Worm (Caenorhabditis elegans) whole organism, L4 larva: ENCODE measurements around the gene Y48A6B.14.

Source experiments
- F49E8.2 ChIP-seq: sonication (generic microtip); optimal IDR thresholded peaks from 2 replicates; lab custom pipeline; 2016; ENCODE audit warnings: missing compliant biosample characterization, mild to moderate bottlenecking, missing genetic modification characterization, borderline replicate concordance
- R02D3.7 ChIP-seq: fragments of 150-350 bp; sonication (generic microtip); optimal IDR thresholded peaks from 3 replicates; lab custom pipeline; 2014; ENCODE audit warnings: missing biosample characterization, missing genetic modification characterization
- Y5F2A.4 ChIP-seq: fragments of 200-800 bp; sonication (Bioruptor generic); optimal IDR thresholded peaks from 2 replicates; lab custom pipeline; 2018; ENCODE audit warnings: mild to moderate bottlenecking, missing genetic modification characterization, missing compliant biosample characterization
- ZK337.2 ChIP-seq: fragments of 200-800 bp; sonication (Bioruptor generic); IDR thresholded peaks from 2 replicates; pipeline ENCODE4 v1.3.6; 2022; ENCODE audit warnings: missing genetic modification reagents, missing genetic modification characterization, missing compliant biosample characterization
- aha-1 ChIP-seq: fragments of 150-350 bp; peaks from one replicate; lab custom pipeline; 2014; ENCODE audit warnings: missing biosample characterization, missing genetic modification characterization
- ceh-20 ChIP-seq: fragments of 200-800 bp; sonication (Bioruptor generic); IDR thresholded peaks from 2 replicates; pipeline ENCODE4 v1.3.6; 2022; ENCODE audit warnings: missing genetic modification reagents, missing genetic modification characterization, missing compliant biosample characterization
- ceh-28 ChIP-seq: fragments of 150-350 bp; optimal IDR thresholded peaks from 2 replicates; lab custom pipeline; 2014; ENCODE audit warnings: missing biosample characterization, missing genetic modification reagents, missing genetic modification characterization
- ceh-62 ChIP-seq: sonication (generic microtip); optimal IDR thresholded peaks from 2 replicates; lab custom pipeline; 2017; ENCODE audit warnings: missing biosample characterization, missing genetic modification characterization
- daf-12 ChIP-seq: fragments of 150-350 bp; optimal IDR thresholded peaks from 2 replicates; lab custom pipeline; 2014; ENCODE audit warnings: missing biosample characterization, missing genetic modification reagents, missing genetic modification characterization
- daf-16 ChIP-seq, 3 experiments: sonication (generic microtip); optimal IDR thresholded peaks; 2 replicates each; lab custom pipeline; 2016 to 2017; ENCODE audit warnings: missing genetic modification characterization in 3 of 3, missing genetic modification reagents in 3 of 3, mild to moderate bottlenecking in 2 of 3, missing compliant biosample characterization in 2 of 3, missing biosample characterization in 1 of 3, moderate library complexity in 1 of 3
- daf-8 ChIP-seq: fragments of 200-800 bp; sonication (Bioruptor generic); IDR thresholded peaks from 2 replicates; pipeline ENCODE4 v1.3.6; 2022; ENCODE audit warnings: missing genetic modification characterization, missing compliant biosample characterization
- dmd-9 ChIP-seq: fragments of 200-800 bp; sonication (Bioruptor generic); IDR thresholded peaks from 2 replicates; pipeline ENCODE4 v1.3.6; 2022; ENCODE audit warnings: missing genetic modification reagents, missing genetic modification characterization, missing compliant biosample characterization
- dpl-1 ChIP-seq: fragments of 150-350 bp; optimal IDR thresholded peaks from 2 replicates; lab custom pipeline; 2014; ENCODE audit warnings: missing biosample characterization, missing genetic modification reagents, missing genetic modification characterization
- gei-8 ChIP-seq: fragments of 200-800 bp; sonication (Bioruptor generic); optimal IDR thresholded peaks from 2 replicates; lab custom pipeline; 2018; ENCODE audit warnings: mild to moderate bottlenecking, missing genetic modification characterization, missing compliant biosample characterization
- hmg-1.1 ChIP-seq: fragments of 200-800 bp; sonication (Bioruptor generic); IDR thresholded peaks from 2 replicates; pipeline ENCODE4 v1.3.6; 2022; ENCODE audit warnings: missing genetic modification reagents, missing genetic modification characterization, missing compliant biosample characterization
- jun-1 ChIP-seq: fragments of 150-350 bp; optimal IDR thresholded peaks from 2 replicates; lab custom pipeline; 2014; ENCODE audit warnings: missing biosample characterization, missing genetic modification reagents, missing genetic modification characterization
- lim-7 ChIP-seq: fragments of 200-800 bp; sonication (Bioruptor generic); IDR thresholded peaks from 2 replicates; pipeline ENCODE4 v1.3.6; 2022; ENCODE audit warnings: missing genetic modification characterization, missing compliant biosample characterization
- lin-13 ChIP-seq: fragments of 150-350 bp; optimal IDR thresholded peaks from 2 replicates; lab custom pipeline; 2014; ENCODE audit warnings: missing biosample characterization, missing genetic modification reagents, missing genetic modification characterization
- lin-15B ChIP-seq: fragments of 150-350 bp; sonication (generic microtip); optimal IDR thresholded peaks from 3 replicates; lab custom pipeline; 2014; ENCODE audit warnings: missing biosample characterization, missing genetic modification characterization
- lir-3 ChIP-seq: sonication (generic microtip); optimal IDR thresholded peaks from 2 replicates; lab custom pipeline; 2016; ENCODE audit warnings: mild to moderate bottlenecking, missing genetic modification characterization, missing compliant biosample characterization
- madf-5 ChIP-seq, 2 experiments: fragments of 200-800 bp; sonication (Bioruptor generic); IDR thresholded peaks; 2 replicates each; pipeline ENCODE4 v1.3.6; 2022; ENCODE audit warnings: missing compliant biosample characterization in 2 of 2, missing genetic modification characterization in 2 of 2
- mdl-1 ChIP-seq, 2 experiments: fragments of 150-350 bp in 1 of 2; sonication (generic microtip) in 1 of 2; optimal IDR thresholded peaks; 2 replicates each; lab custom pipeline; 2014 to 2017; ENCODE audit warnings: missing biosample characterization in 2 of 2, missing genetic modification characterization in 2 of 2
- nhr-102 ChIP-seq: sonication (generic microtip); optimal IDR thresholded peaks from 2 replicates; lab custom pipeline; 2016; ENCODE audit warnings: mild to moderate bottlenecking, missing genetic modification characterization, moderate library complexity, missing compliant biosample characterization
- nhr-11 ChIP-seq: fragments of 150-350 bp; optimal IDR thresholded peaks from 2 replicates; lab custom pipeline; 2014; ENCODE audit warnings: missing biosample characterization, missing genetic modification characterization
- nhr-111 ChIP-seq: fragments of 200-800 bp; sonication (Bioruptor generic); optimal IDR thresholded peaks from 2 replicates; lab custom pipeline; 2018; ENCODE audit warnings: mild to moderate bottlenecking, missing genetic modification characterization, missing compliant biosample characterization
- nhr-25 ChIP-seq: sonication (generic microtip); optimal IDR thresholded peaks from 2 replicates; lab custom pipeline; 2017; ENCODE audit warnings: missing genetic modification characterization, mild to moderate bottlenecking, missing compliant biosample characterization, antibody characterized with exemption, moderate library complexity, borderline replicate concordance; ENCODE audit not compliant: insufficient read depth
- nhr-42 ChIP-seq: fragments of 200-800 bp; sonication (Bioruptor generic); IDR thresholded peaks from 2 replicates; pipeline ENCODE4 v1.3.6; 2022; ENCODE audit warnings: missing genetic modification characterization, missing compliant biosample characterization
- php-3 ChIP-seq: fragments of 200-800 bp; sonication (Bioruptor generic); IDR thresholded peaks from 2 replicates; pipeline ENCODE4 v1.3.6; 2022; ENCODE audit warnings: missing genetic modification reagents, missing genetic modification characterization, missing compliant biosample characterization
- skn-1 ChIP-seq: fragments of 150-350 bp; optimal IDR thresholded peaks from 2 replicates; lab custom pipeline; 2014; ENCODE audit warnings: missing biosample characterization, missing genetic modification characterization
- snpc-4 ChIP-seq: fragments of 150-350 bp; optimal IDR thresholded peaks from 2 replicates; lab custom pipeline; 2014; ENCODE audit warnings: missing biosample characterization, missing genetic modification characterization
- spr-1 ChIP-seq: sonication (generic microtip); optimal IDR thresholded peaks from 2 replicates; lab custom pipeline; 2016; ENCODE audit warnings: mild to moderate bottlenecking, missing genetic modification characterization, missing compliant biosample characterization
- tag-97 ChIP-seq: fragments of 200-800 bp; sonication (Bioruptor generic); IDR thresholded peaks from 2 replicates; pipeline ENCODE4 v1.3.6; 2022; ENCODE audit warnings: missing genetic modification characterization, missing compliant biosample characterization
- unc-62 ChIP-seq, 3 experiments: fragments of 150-350 bp in 1 of 3; sonication (generic microtip); optimal IDR thresholded peaks in 2 of 3; peaks in 1 of 3; 1 replicate in 1 of 3; 2 replicates in 2 of 3; lab custom pipeline; 2014 to 2017; ENCODE audit warnings: missing biosample characterization in 3 of 3, missing genetic modification characterization in 3 of 3, missing genetic modification reagents in 3 of 3, missing genotype in 1 of 3
- zfp-2 ChIP-seq: sonication (generic microtip); optimal IDR thresholded peaks from 2 replicates; lab custom pipeline; 2016; ENCODE audit warnings: mild to moderate bottlenecking, missing genetic modification characterization, missing compliant biosample characterization
- zip-11 ChIP-seq: fragments of 200-800 bp; sonication (Bioruptor generic); IDR thresholded peaks from 2 replicates; pipeline ENCODE4 v1.3.6; 2022; ENCODE audit warnings: missing genetic modification characterization, missing compliant biosample characterization
- zip-2 ChIP-seq: fragments of 150-350 bp; optimal IDR thresholded peaks from 2 replicates; lab custom pipeline; 2014; ENCODE audit warnings: missing biosample characterization, missing genetic modification characterization
- ztf-11 ChIP-seq: fragments of 150-350 bp; optimal IDR thresholded peaks from 2 replicates; lab custom pipeline; 2014; ENCODE audit warnings: missing biosample characterization, missing genetic modification characterization
- ztf-7 ChIP-seq: fragments of 150-350 bp; optimal IDR thresholded peaks from 2 replicates; lab custom pipeline; 2014; ENCODE audit warnings: missing biosample characterization, missing genetic modification characterization

Gene Y48A6B.14

DNA sequence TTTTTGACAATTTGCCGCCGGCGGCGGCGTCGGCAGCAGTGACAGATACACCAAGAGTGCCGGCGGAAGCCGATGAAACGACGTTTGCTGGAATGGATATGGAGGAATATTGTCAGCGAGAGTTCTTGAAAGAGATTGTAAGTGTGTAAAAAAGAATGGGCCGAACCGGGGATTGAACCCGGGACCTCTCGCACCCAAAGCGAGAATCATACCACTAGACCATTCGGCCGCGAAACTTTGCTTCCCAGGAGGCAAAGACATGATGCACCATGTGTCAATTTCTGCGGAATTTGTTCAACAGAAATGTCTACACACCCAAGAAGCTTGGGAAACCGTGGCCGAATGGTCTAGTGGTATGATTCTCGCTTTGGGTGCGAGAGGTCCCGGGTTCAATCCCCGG, 35.3 kb downstream of the Y48A6B.14 start (continued):
- TF ChIP-seq madf-5 (GFP tag; IDR thresholded peaks at IDR 0.05; lab: Robert Waterston, UW) (peak; percentile 69 to 91; a peak in 3 of 4 replicates), skn-1 (tag; lab: Kevin White, UChicago) (no peak), nhr-102 (tag; lab: Kevin White, UChicago) (peak; percentile 71), lin-15B (tag; lab: Kevin White, UChicago) (no peak), zip-2 (tag; lab: Kevin White, UChicago) (peak; percentile 80), nhr-25 (tag; lab: Kevin White, UChicago) (peak; percentile 63), hmg-1.1 (peak; percentile 96)
- TF ChIP-seq, all 104 proteins: peak for 70

DNA sequence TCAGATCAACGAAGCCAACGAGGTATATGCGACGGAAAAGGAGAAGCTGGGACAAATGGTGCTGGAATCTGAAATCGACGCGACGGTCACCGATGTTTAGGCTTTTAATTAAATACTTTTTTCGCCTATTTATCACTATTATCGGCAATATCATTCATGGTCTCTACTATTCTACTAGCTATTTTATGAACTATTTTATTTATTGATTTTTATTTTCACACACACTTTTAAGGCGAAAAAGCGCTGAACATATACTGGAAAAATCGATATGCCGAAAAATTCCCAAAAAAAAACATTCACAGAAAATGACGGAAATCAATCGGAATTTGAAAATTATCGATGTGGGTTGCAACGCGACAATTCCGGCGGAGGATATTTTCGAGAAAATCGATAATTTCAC, 37.1 kb downstream of the Y48A6B.14 start, which contains the start of gene W09D6.1:
W09D6.1 (plus strand) TSS at position 301 of the 400 bp plus-strand sequence.
- TF ChIP-seq nhr-42 (GFP tag; lab: Robert Waterston, UW) = no peak
- no peak for TF ChIP-seq ceh-62
- TF ChIP-seq lim-7 (GFP tag; lab: Robert Waterston, UW) = no peak
- no peak for TF ChIP-seq gei-8
- TF ChIP-seq daf-8 (GFP tag; lab: Robert Waterston, UW) = no peak
- no peak for TF ChIP-seq lin-13 (GFP tag; lab: Kevin White, UChicago)
- TF ChIP-seq R02D3.7 (tag; lab: Kevin White, UChicago) = no peak
- no peak for TF ChIP-seq ztf-11
- no peak for TF ChIP-seq lir-3 (tag; lab: Kevin White, UChicago)
- no peak for TF ChIP-seq nhr-11
- no peak for TF ChIP-seq F49E8.2 (tag; lab: Kevin White, UChicago)
- no peak for TF ChIP-seq php-3 (GFP tag; lab: Robert Waterston, UW)
- TF ChIP-seq dpl-1 (GFP tag; lab: Kevin White, UChicago) = no peak
- TF ChIP-seq tag-97 = no peak
- no peak for TF ChIP-seq dmd-9
- TF ChIP-seq madf-5 (GFP tag; IDR thresholded peaks at IDR 0.05; lab: Robert Waterston, UW) = no peak
- TF ChIP-seq nhr-111 (GFP tag; lab: Kevin White, UChicago) = no peak

- TF ChIP-seq ceh-28 (tag; lab: Kevin White, UChicago) = peak; percentile 92
- TF ChIP-seq F49E8.2 (tag; lab: Kevin White, UChicago) = no peak
- TF ChIP-seq, all 104 proteins: peak for 1
These were observed 37.9 kb downstream of the Y48A6B.14 start for ce11 chrIII:11069265-11069664.

- TF ChIP-seq ceh-28 (tag; lab: Kevin White, UChicago) (peak; percentile 93), daf-16 (GFP tag; optimal IDR thresholded peaks at IDR 0.05; lab: Kevin White, UChicago) (no peak), daf-16 (tag; optimal IDR thresholded peaks at IDR 0.05; lab: Kevin White, UChicago) (no peak), ZK337.2 (GFP tag; lab: Robert Waterston, UW) (no peak), daf-12 (tag; lab: Kevin White, UChicago) (no peak), unc-62 (GFP tag; optimal IDR thresholded peaks at IDR 0.05 in 1 of 2; lab: Kevin White, UChicago) (no peak), unc-62 (tag; optimal IDR thresholded peaks at IDR 0.05; lab: Kevin White, UChicago) (no peak), zip-11 (GFP tag; lab: Robert Waterston, UW) (no peak), ceh-20 (GFP tag; lab: Robert Waterston, UW) (no peak)
These were observed 38.8 kb downstream of the Y48A6B.14 start for ce11 chrIII:11070210-11070609.

- TF ChIP-seq aha-1 (peak; percentile 16), jun-1 (no peak), Y5F2A.4 (no peak), zfp-2 (tag; lab: Kevin White, UChicago) (no peak), spr-1 (tag; lab: Kevin White, UChicago) (no peak), snpc-4 (tag; lab: Kevin White, UChicago) (no peak), ztf-7 (tag; lab: Kevin White, UChicago) (no peak), mdl-1 (tag; optimal IDR thresholded peaks at IDR 0.05; lab: Kevin White, UChicago) (no peak)
These were observed 42.8 kb downstream of the Y48A6B.14 start, which contains the start of gene str-261 for ce11 chrIII:11074214-11074613. TSS of gene str-261 (plus strand) at chrIII:11074514.
